Fruit fly (Drosophila melanogaster): ENCODE data around the gene pb.

The pb gene

dm6 chr3R:6723537-6724171 is 18.2 kb downstream of the pb start (continued):
- TF ChIP-seq CG10979 (tag; optimal IDR thresholded peaks at IDR 0.05) (peak; percentile 72), ranshi (GFP tag; IDR thresholded peaks at IDR 0.05) (no peak), Bgb (GFP tag; IDR thresholded peaks at IDR 0.05; ENCODE audit: partially characterized antibody) (no peak), Rfx (GFP tag; IDR thresholded peaks at IDR 0.05) (no peak), Asciz (GFP tag; optimal IDR thresholded peaks at IDR 0.05) (no peak), CG10959 (GFP tag; IDR thresholded peaks at IDR 0.05) (0 out of 2 replicates have a peak, but pooled peaks have one; percentile 26), CG15601 (tag; optimal IDR thresholded peaks at IDR 0.05) (peak; percentile 25), zf30C (GFP tag; optimal IDR thresholded peaks at IDR 0.05) (peak; percentile 83), CG31441 (GFP tag; IDR thresholded peaks at IDR 0.05) (peak; percentile 57), CG4854 (GFP tag; optimal IDR thresholded peaks at IDR 0.05) (no peak), grau (tag; optimal IDR thresholded peaks at IDR 0.05) (peak; percentile 37), Nf-YC (tag; optimal IDR thresholded peaks at IDR 0.05) (no peak), CG10147 (GFP tag; optimal IDR thresholded peaks at IDR 0.05) (no peak), phol (tag; optimal IDR thresholded peaks at IDR 0.05) (peak; percentile 71), CG8478 (optimal IDR thresholded peaks at IDR 0.05) (no peak), CG4424 (GFP tag; optimal IDR thresholded peaks at IDR 0.05) (peak; percentile 19), gem (tag; optimal IDR thresholded peaks at IDR 0.05) (peak; percentile 73), Camta (GFP tag; optimal IDR thresholded peaks at IDR 0.05) (peak; percentile 25), CG6689 (GFP tag; IDR thresholded peaks at IDR 0.05) (0 out of 2 replicates have a peak, but pooled peaks have one; percentile 22), bsh (GFP tag; optimal IDR thresholded peaks at IDR 0.05) (peak in 1 of 2 experiments; percentile 49), CG2875 (GFP tag; optimal IDR thresholded peaks at IDR 0.05) (peak; percentile 40), fd102C (GFP tag; optimal IDR thresholded peaks at IDR 0.05) (peak; percentile 64), CG1233 (GFP tag; optimal IDR thresholded peaks at IDR 0.05) (peak; percentile 12), CG11504 (tag; optimal IDR thresholded peaks at IDR 0.05) (peak; percentile 62), ken (GFP tag; IDR thresholded peaks at IDR 0.05) (0 out of 3 replicates have a peak, but pooled peaks have one; percentile 31), pum (GFP tag; optimal IDR thresholded peaks at IDR 0.05) (peak; percentile 36), nmo (GFP tag; optimal IDR thresholded peaks at IDR 0.05) (peak; percentile 63), chn (GFP tag; optimal IDR thresholded peaks at IDR 0.05) (no peak), trem (tag; optimal IDR thresholded peaks at IDR 0.05) (peak; percentile 44), BEAF-32 (GFP tag; optimal IDR thresholded peaks at IDR 0.05) (no peak), Oli (tag; optimal IDR thresholded peaks at IDR 0.05) (peak; percentile 32), CG1529 (GFP tag; optimal IDR thresholded peaks at IDR 0.05) (peak; percentile 19), dpn (GFP tag; optimal IDR thresholded peaks at IDR 0.05) (peak in 1 of 2 experiments; percentile 2), zen (tag; optimal IDR thresholded peaks at IDR 0.05) (peak; percentile 94), CG7839 (tag; optimal IDR thresholded peaks at IDR 0.05) (peak; percentile 47), gcm (GFP tag; optimal IDR thresholded peaks at IDR 0.05) (no peak), pb (GFP tag; optimal IDR thresholded peaks at IDR 0.05) (peak; percentile 30), CG17829 (tag; optimal IDR thresholded peaks at IDR 0.05) (peak; percentile 61), Pdp1 (GFP tag; optimal IDR thresholded peaks at IDR 0.05) (peak in 1 of 2 experiments; percentile 37), ato (GFP tag; IDR thresholded peaks at IDR 0.05; ENCODE audit: partially characterized antibody) (no peak), caup (GFP tag; optimal IDR thresholded peaks at IDR 0.05; ENCODE audit: severe bottlenecking) (no peak), CG30403 (GFP tag; optimal IDR thresholded peaks at IDR 0.05) (peak; percentile 40), CG13424 (tag; optimal IDR thresholded peaks at IDR 0.05) (peak; percentile 32), odd (GFP tag; optimal IDR thresholded peaks at IDR 0.05) (peak; percentile 9), CG6813 (GFP tag; optimal IDR thresholded peaks at IDR 0.05) (no peak), zen2 (GFP tag; IDR thresholded peaks at IDR 0.05; ENCODE audit: partially characterized antibody) (no peak), D19A (tag; optimal IDR thresholded peaks at IDR 0.05) (peak; percentile 44), Hsf (GFP tag; optimal IDR thresholded peaks at IDR 0.05) (peak; percentile 40)

All from whole organism, embryonic.